Fruit fly (Drosophila melanogaster) whole organism: ENCODE measurements around the gene Bx42.

ENCODE experiments used
- CG8478 ChIP-seq: fragments of >200 bp; optimal IDR thresholded peaks from 2 replicates; lab custom pipeline; 2018; ENCODE audit warnings: inconsistent platforms
- EcR ChIP-seq, 2 experiments: fragments of >200 bp; optimal IDR thresholded peaks; 2 replicates each; lab custom pipeline; 2017; ENCODE audit warnings: missing biosample characterization in 2 of 2, missing genetic modification characterization in 2 of 2, missing genetic modification reagents in 2 of 2
- pan ChIP-seq: fragments of >200 bp; optimal IDR thresholded peaks from 2 replicates; lab custom pipeline; 2017
- psq ChIP-seq: fragments of >200 bp; optimal IDR thresholded peaks from 2 replicates; lab custom pipeline; 2017
- usp ChIP-seq: fragments of >200 bp; optimal IDR thresholded peaks from 2 replicates; lab custom pipeline; 2017; ENCODE audit warnings: missing biosample characterization, missing genetic modification characterization, mixed read lengths

DNA sequence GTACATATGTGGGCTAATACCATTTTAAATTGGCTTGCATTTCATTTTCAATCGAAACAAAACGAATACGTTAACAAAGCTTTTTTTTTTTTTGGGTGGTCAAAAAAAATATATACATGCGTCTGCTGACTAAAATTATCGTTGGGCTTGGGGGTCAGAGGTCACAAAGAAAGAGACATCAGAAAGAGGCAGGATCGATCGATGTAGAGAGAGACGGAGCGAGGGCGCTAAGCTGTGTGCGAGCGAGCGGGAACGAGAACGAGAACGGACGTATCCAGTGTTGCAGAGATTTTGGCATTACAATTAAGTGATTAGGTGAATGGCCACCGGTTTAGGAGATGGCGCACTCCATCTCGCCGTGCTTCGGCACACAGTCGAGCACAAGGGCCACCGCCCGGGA, 12.5 kb downstream of the Bx42 start:
- TF ChIP-seq pan (lab: Kevin White, UChicago) = no peak
- no peak for TF ChIP-seq usp (GFP tag; lab: Kevin White, UChicago)
- no peak for TF ChIP-seq psq (lab: Kevin White, UChicago)
- no peak for TF ChIP-seq EcR (GFP tag; optimal IDR thresholded peaks at IDR 0.05; lab: Kevin White, UChicago)
- no peak for TF ChIP-seq CG8478 (lab: Kevin White, UChicago)
